Worm (Caenorhabditis elegans) whole organism, L4 larva: ENCODE results near the gene C17H11.1.

ENCODE experiments used
- F37D6.2 ChIP-seq: sonication (generic microtip); optimal IDR thresholded peaks from 2 replicates; lab custom pipeline; 2016; ENCODE audit warnings: mild to moderate bottlenecking, missing genetic modification characterization, missing compliant biosample characterization
- F49E8.2 ChIP-seq: sonication (generic microtip); optimal IDR thresholded peaks from 2 replicates; lab custom pipeline; 2016; ENCODE audit warnings: missing compliant biosample characterization, mild to moderate bottlenecking, missing genetic modification characterization, borderline replicate concordance
- R02D3.7 ChIP-seq: fragments of 150-350 bp; sonication (generic microtip); optimal IDR thresholded peaks from 3 replicates; lab custom pipeline; 2014; ENCODE audit warnings: missing biosample characterization, missing genetic modification characterization
- Y105C5A.15 ChIP-seq: fragments of 200-800 bp; sonication (Bioruptor generic); IDR thresholded peaks from 2 replicates; pipeline ENCODE4 v1.3.6; 2022; ENCODE audit warnings: missing genetic modification characterization, missing compliant biosample characterization
- Y5F2A.4 ChIP-seq: fragments of 200-800 bp; sonication (Bioruptor generic); optimal IDR thresholded peaks from 2 replicates; lab custom pipeline; 2018; ENCODE audit warnings: mild to moderate bottlenecking, missing genetic modification characterization, missing compliant biosample characterization
- ZK337.2 ChIP-seq: fragments of 200-800 bp; sonication (Bioruptor generic); IDR thresholded peaks from 2 replicates; pipeline ENCODE4 v1.3.6; 2022; ENCODE audit warnings: missing genetic modification reagents, missing genetic modification characterization, missing compliant biosample characterization
- attf-4 ChIP-seq: sonication (generic microtip); optimal IDR thresholded peaks from 3 replicates; lab custom pipeline; 2017; ENCODE audit warnings: missing biosample characterization, missing genetic modification characterization
- ceh-20 ChIP-seq: fragments of 200-800 bp; sonication (Bioruptor generic); IDR thresholded peaks from 2 replicates; pipeline ENCODE4 v1.3.6; 2022; ENCODE audit warnings: missing genetic modification reagents, missing genetic modification characterization, missing compliant biosample characterization
- ceh-32 ChIP-seq: sonication (generic microtip); optimal IDR thresholded peaks from 2 replicates; lab custom pipeline; 2016; ENCODE audit warnings: mild to moderate bottlenecking, missing genetic modification characterization, missing compliant biosample characterization; ENCODE audit not compliant: poor library complexity
- ceh-44 ChIP-seq: fragments of 200-800 bp; sonication (Bioruptor generic); IDR thresholded peaks from 2 replicates; pipeline ENCODE4 v1.3.6; 2022; ENCODE audit warnings: missing genetic modification reagents, missing genetic modification characterization, missing compliant biosample characterization
- ceh-82 ChIP-seq: sonication (generic microtip); optimal IDR thresholded peaks from 2 replicates; lab custom pipeline; 2017; ENCODE audit warnings: missing biosample characterization, missing genetic modification characterization
- cey-2 ChIP-seq: sonication (generic microtip); optimal IDR thresholded peaks from 3 replicates; lab custom pipeline; 2017; ENCODE audit warnings: missing genetic modification characterization, mild to moderate bottlenecking, missing compliant biosample characterization, antibody characterized with exemption, borderline replicate concordance; ENCODE audit not compliant: insufficient read depth
- daf-19 ChIP-seq: fragments of 200-800 bp; sonication (Bioruptor generic); conservative IDR thresholded peaks from 2 replicates; pipeline ENCODE4 v1.3.6; 2022; ENCODE audit warnings: missing genetic modification characterization, missing compliant biosample characterization
- daf-8 ChIP-seq: fragments of 200-800 bp; sonication (Bioruptor generic); IDR thresholded peaks from 2 replicates; pipeline ENCODE4 v1.3.6; 2022; ENCODE audit warnings: missing genetic modification characterization, missing compliant biosample characterization
- dmd-8 ChIP-seq: fragments of 200-800 bp; sonication (Bioruptor generic); IDR thresholded peaks from 2 replicates; pipeline ENCODE4 v1.3.6; 2022; ENCODE audit warnings: missing genetic modification characterization, missing compliant biosample characterization
- dpl-1 ChIP-seq: fragments of 150-350 bp; optimal IDR thresholded peaks from 2 replicates; lab custom pipeline; 2014; ENCODE audit warnings: missing biosample characterization, missing genetic modification reagents, missing genetic modification characterization
- dve-1 ChIP-seq: sonication (generic microtip); optimal IDR thresholded peaks from 2 replicates; lab custom pipeline; 2017; ENCODE audit warnings: antibody characterized with exemption, mild to moderate bottlenecking, missing genetic modification characterization, missing compliant biosample characterization; ENCODE audit not compliant: insufficient read depth
- egl-43 ChIP-seq: fragments of 200-800 bp; sonication (Bioruptor generic); IDR thresholded peaks from 2 replicates; pipeline ENCODE4 v1.3.6; 2022; ENCODE audit warnings: missing genetic modification reagents, missing genetic modification characterization, missing compliant biosample characterization
- fos-1 ChIP-seq: fragments of 150-350 bp; optimal IDR thresholded peaks from 2 replicates; lab custom pipeline; 2014; ENCODE audit warnings: missing biosample characterization, missing genetic modification characterization
- gei-8 ChIP-seq: fragments of 200-800 bp; sonication (Bioruptor generic); optimal IDR thresholded peaks from 2 replicates; lab custom pipeline; 2018; ENCODE audit warnings: mild to moderate bottlenecking, missing genetic modification characterization, missing compliant biosample characterization
- hlh-11 ChIP-seq: fragments of 200-800 bp; sonication (Bioruptor generic); optimal IDR thresholded peaks from 2 replicates; lab custom pipeline; 2018; ENCODE audit warnings: mild to moderate bottlenecking, missing genetic modification characterization, missing compliant biosample characterization
- hlh-30 ChIP-seq: sonication (generic microtip); optimal IDR thresholded peaks from 2 replicates; lab custom pipeline; 2017; ENCODE audit warnings: antibody characterized with exemption, mild to moderate bottlenecking, missing genetic modification characterization, missing compliant biosample characterization; ENCODE audit not compliant: insufficient read depth
- hmg-1.1 ChIP-seq: fragments of 200-800 bp; sonication (Bioruptor generic); IDR thresholded peaks from 2 replicates; pipeline ENCODE4 v1.3.6; 2022; ENCODE audit warnings: missing genetic modification reagents, missing genetic modification characterization, missing compliant biosample characterization
- jun-1 ChIP-seq: fragments of 150-350 bp; optimal IDR thresholded peaks from 2 replicates; lab custom pipeline; 2014; ENCODE audit warnings: missing biosample characterization, missing genetic modification reagents, missing genetic modification characterization
- lin-13 ChIP-seq: fragments of 150-350 bp; optimal IDR thresholded peaks from 2 replicates; lab custom pipeline; 2014; ENCODE audit warnings: missing biosample characterization, missing genetic modification reagents, missing genetic modification characterization
- lin-15B ChIP-seq: fragments of 150-350 bp; sonication (generic microtip); optimal IDR thresholded peaks from 3 replicates; lab custom pipeline; 2014; ENCODE audit warnings: missing biosample characterization, missing genetic modification characterization
- lin-38 ChIP-seq: fragments of 200-800 bp; sonication (Bioruptor generic); IDR thresholded peaks from 2 replicates; pipeline ENCODE4 v1.3.6; 2022; ENCODE audit warnings: missing genetic modification reagents, missing genetic modification characterization, missing compliant biosample characterization
- lir-3 ChIP-seq: sonication (generic microtip); optimal IDR thresholded peaks from 2 replicates; lab custom pipeline; 2016; ENCODE audit warnings: mild to moderate bottlenecking, missing genetic modification characterization, missing compliant biosample characterization
- madf-5 ChIP-seq, 2 experiments: fragments of 200-800 bp; sonication (Bioruptor generic); IDR thresholded peaks; 2 replicates each; pipeline ENCODE4 v1.3.6; 2022; ENCODE audit warnings: missing compliant biosample characterization in 2 of 2, missing genetic modification characterization in 2 of 2
- mdl-1 ChIP-seq, 2 experiments: fragments of 150-350 bp in 1 of 2; sonication (generic microtip) in 1 of 2; optimal IDR thresholded peaks; 2 replicates each; lab custom pipeline; 2014 to 2017; ENCODE audit warnings: missing biosample characterization in 2 of 2, missing genetic modification characterization in 2 of 2
- mep-1 ChIP-seq: fragments of 150-350 bp; sonication (generic microtip); optimal IDR thresholded peaks from 3 replicates; lab custom pipeline; 2014; ENCODE audit warnings: missing biosample characterization, missing genetic modification characterization
- mes-2 ChIP-seq: sonication (generic microtip); optimal IDR thresholded peaks from 2 replicates; lab custom pipeline; 2016; ENCODE audit warnings: missing genotype, mild to moderate bottlenecking, missing genetic modification characterization, missing compliant biosample characterization; ENCODE audit not compliant: poor library complexity, severe bottlenecking
- nhr-11 ChIP-seq: fragments of 150-350 bp; optimal IDR thresholded peaks from 2 replicates; lab custom pipeline; 2014; ENCODE audit warnings: missing biosample characterization, missing genetic modification characterization
- nhr-25 ChIP-seq: sonication (generic microtip); optimal IDR thresholded peaks from 2 replicates; lab custom pipeline; 2017; ENCODE audit warnings: missing genetic modification characterization, mild to moderate bottlenecking, missing compliant biosample characterization, antibody characterized with exemption, moderate library complexity, borderline replicate concordance; ENCODE audit not compliant: insufficient read depth
- nhr-28 ChIP-seq: fragments of 150-350 bp; optimal IDR thresholded peaks from 2 replicates; lab custom pipeline; 2014; ENCODE audit warnings: missing biosample characterization, missing genetic modification characterization
- nhr-42 ChIP-seq: fragments of 200-800 bp; sonication (Bioruptor generic); IDR thresholded peaks from 2 replicates; pipeline ENCODE4 v1.3.6; 2022; ENCODE audit warnings: missing genetic modification characterization, missing compliant biosample characterization
- nhr-48 ChIP-seq: sonication (generic microtip); optimal IDR thresholded peaks from 2 replicates; lab custom pipeline; 2016; ENCODE audit warnings: mild to moderate bottlenecking, missing genetic modification characterization, missing compliant biosample characterization
- nhr-77 ChIP-seq: fragments of 150-350 bp; optimal IDR thresholded peaks from 2 replicates; lab custom pipeline; 2014; ENCODE audit warnings: missing biosample characterization, missing genetic modification characterization
- rbr-2 ChIP-seq: sonication (generic microtip); optimal IDR thresholded peaks from 2 replicates; lab custom pipeline; 2016; ENCODE audit warnings: missing genotype, missing genetic modification characterization, missing compliant biosample characterization
- sdz-12 ChIP-seq: fragments of 200-800 bp; sonication (Bioruptor generic); optimal IDR thresholded peaks from 2 replicates; lab custom pipeline; 2018; ENCODE audit warnings: mild to moderate bottlenecking, missing genetic modification characterization, missing compliant biosample characterization
- snpc-1.2 ChIP-seq: fragments of 200-800 bp; sonication (Bioruptor generic); IDR thresholded peaks from 2 replicates; pipeline ENCODE4 v1.3.6; 2022; ENCODE audit warnings: missing genetic modification reagents, missing genetic modification characterization, missing compliant biosample characterization
- tag-97 ChIP-seq: fragments of 200-800 bp; sonication (Bioruptor generic); IDR thresholded peaks from 2 replicates; pipeline ENCODE4 v1.3.6; 2022; ENCODE audit warnings: missing genetic modification characterization, missing compliant biosample characterization
- unc-62 ChIP-seq, 3 experiments: fragments of 150-350 bp in 1 of 3; sonication (generic microtip); optimal IDR thresholded peaks in 2 of 3; peaks in 1 of 3; 1 replicate in 1 of 3; 2 replicates in 2 of 3; lab custom pipeline; 2014 to 2017; ENCODE audit warnings: missing biosample characterization in 3 of 3, missing genetic modification characterization in 3 of 3, missing genetic modification reagents in 3 of 3, missing genotype in 1 of 3
- vab-7 ChIP-seq: fragments of 200-800 bp; sonication (Bioruptor generic); IDR thresholded peaks from 2 replicates; pipeline ENCODE4 v1.3.6; 2022; ENCODE audit warnings: missing genetic modification reagents, missing genetic modification characterization, missing compliant biosample characterization
- zfp-2 ChIP-seq: sonication (generic microtip); optimal IDR thresholded peaks from 2 replicates; lab custom pipeline; 2016; ENCODE audit warnings: mild to moderate bottlenecking, missing genetic modification characterization, missing compliant biosample characterization
- zfp-3 ChIP-seq: fragments of 200-800 bp; sonication (Bioruptor generic); conservative IDR thresholded peaks from 2 replicates; pipeline ENCODE4 v1.3.6; 2022; ENCODE audit warnings: missing genetic modification reagents, missing genetic modification characterization, missing compliant biosample characterization
- zip-2 ChIP-seq: fragments of 150-350 bp; optimal IDR thresholded peaks from 2 replicates; lab custom pipeline; 2014; ENCODE audit warnings: missing biosample characterization, missing genetic modification characterization
- ztf-7 ChIP-seq: fragments of 150-350 bp; optimal IDR thresholded peaks from 2 replicates; lab custom pipeline; 2014; ENCODE audit warnings: missing biosample characterization, missing genetic modification characterization

The C17H11.1 gene

DNA sequence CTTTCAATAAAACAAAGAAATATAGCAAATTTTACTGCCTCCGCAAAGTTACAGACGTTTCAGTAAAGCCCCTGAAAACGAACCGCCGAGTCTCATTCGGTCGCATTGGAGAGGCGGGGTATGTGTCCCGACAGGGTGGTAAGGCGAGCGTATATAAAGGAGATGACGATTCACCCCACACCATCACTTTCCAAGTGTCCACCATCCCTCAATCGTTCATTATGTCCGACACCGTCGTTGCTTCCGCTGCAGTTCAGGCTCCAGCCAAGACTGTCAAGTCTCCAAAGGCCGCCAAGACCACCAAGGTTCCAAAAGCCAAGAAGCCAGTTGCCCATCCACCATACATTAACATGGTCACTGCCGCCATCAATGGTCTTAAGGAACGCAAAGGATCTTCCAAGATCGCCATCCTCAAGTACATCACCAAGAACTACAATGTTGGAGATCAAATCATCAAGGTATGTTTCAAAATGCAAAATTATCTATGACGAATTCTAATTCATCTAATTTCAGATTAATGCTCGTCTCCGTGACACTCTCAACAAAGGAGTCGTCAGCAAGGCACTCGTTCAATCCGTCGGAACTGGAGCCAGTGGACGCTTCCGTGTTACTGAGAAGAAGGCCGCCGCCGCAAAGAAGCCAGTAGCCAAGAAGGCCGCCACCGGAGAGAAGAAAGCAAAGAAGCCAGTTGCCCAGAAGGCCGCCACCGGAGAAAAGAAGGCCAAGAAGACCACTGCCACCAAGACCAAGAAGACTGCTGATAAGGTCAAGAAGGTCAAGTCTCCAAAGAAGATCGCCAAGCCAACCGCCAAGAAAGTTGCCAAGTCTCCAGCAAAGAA is 14.5 kb upstream of the C17H11.1 start, which contains the start of gene hil-3 (continued):
- TF ChIP-seq R02D3.7 (no peak), cey-2 (tag; lab: Kevin White, UChicago) (no peak), ceh-82 (no peak), nhr-77 (tag; lab: Kevin White, UChicago) (no peak)

DNA sequence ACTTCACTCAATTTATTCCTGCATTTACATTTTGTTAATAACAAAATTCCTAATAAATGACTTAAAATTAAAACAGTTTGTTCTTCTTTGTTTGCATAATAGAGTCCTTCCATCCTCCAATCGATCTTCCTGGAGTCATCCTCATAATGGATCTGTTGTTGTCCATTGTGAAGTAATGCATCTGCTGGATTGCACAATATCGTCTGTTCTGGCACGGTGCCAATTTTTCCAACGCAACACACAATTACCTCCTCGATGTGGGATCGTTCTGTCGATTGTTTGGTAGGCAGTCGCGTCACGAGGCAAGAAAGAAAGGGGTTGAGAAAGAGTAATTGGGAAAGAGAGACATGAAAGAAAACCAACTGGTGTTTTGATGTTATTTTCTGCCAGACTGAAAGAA is 13.7 kb upstream of the C17H11.1 start:
- TF ChIP-seq tag-97 (GFP tag; lab: Robert Waterston, UW) (no peak), Y5F2A.4 (GFP tag; lab: Kevin White, UChicago) (no peak), ceh-44 (GFP tag; lab: Robert Waterston, UW) (no peak), lin-15B (tag; lab: Kevin White, UChicago) (no peak), dve-1 (tag; lab: Kevin White, UChicago) (peak; percentile 57), fos-1 (tag; lab: Kevin White, UChicago) (no peak), nhr-48 (tag; lab: Kevin White, UChicago) (no peak), zfp-3 (no peak), lir-3 (tag; lab: Kevin White, UChicago) (no peak), unc-62 (GFP tag; optimal IDR thresholded peaks at IDR 0.05 in 1 of 2; lab: Kevin White, UChicago) (no peak), unc-62 (tag; optimal IDR thresholded peaks at IDR 0.05; lab: Kevin White, UChicago) (no peak), zfp-2 (tag; lab: Kevin White, UChicago) (no peak), nhr-11 (tag; lab: Kevin White, UChicago) (no peak), gei-8 (GFP tag; lab: Kevin White, UChicago) (no peak), vab-7 (GFP tag; lab: Robert Waterston, UW) (no peak), mes-2 (tag; lab: Kevin White, UChicago) (peak; percentile 51), F49E8.2 (tag; lab: Kevin White, UChicago) (no peak), Y105C5A.15 (GFP tag; lab: Robert Waterston, UW) (no peak), zip-2 (tag; lab: Kevin White, UChicago) (no peak), ceh-20 (GFP tag; lab: Robert Waterston, UW) (no peak), lin-38 (GFP tag; lab: Robert Waterston, UW) (no peak), dpl-1 (GFP tag; lab: Kevin White, UChicago) (no peak), attf-4 (tag; lab: Kevin White, UChicago) (no peak), nhr-42 (GFP tag; lab: Robert Waterston, UW) (no peak), lin-13 (GFP tag; lab: Kevin White, UChicago) (no peak), ZK337.2 (GFP tag; lab: Robert Waterston, UW) (no peak), mdl-1 (tag; optimal IDR thresholded peaks at IDR 0.05; lab: Kevin White, UChicago) (peak in 1 of 2 experiments; percentile 50), daf-8 (GFP tag; lab: Robert Waterston, UW) (no peak), egl-43 (no peak), mep-1 (tag; lab: Kevin White, UChicago) (peak; percentile 55), ztf-7 (tag; lab: Kevin White, UChicago) (no peak), snpc-1.2 (GFP tag; lab: Robert Waterston, UW) (no peak), sdz-12 (GFP tag; lab: Kevin White, UChicago) (no peak), hlh-11 (tag; lab: Kevin White, UChicago) (peak; percentile 1), jun-1 (no peak), F37D6.2 (tag; lab: Kevin White, UChicago) (no peak), madf-5 (GFP tag; IDR thresholded peaks at IDR 0.05; lab: Robert Waterston, UW) (no peak), rbr-2 (peak; percentile 29), nhr-25 (no peak), hlh-30 (tag; lab: Kevin White, UChicago) (peak; percentile 27), hmg-1.1 (no peak), ceh-32 (tag; lab: Kevin White, UChicago) (no peak), daf-19 (GFP tag; lab: Robert Waterston, UW) (no peak), nhr-28 (tag; lab: Kevin White, UChicago) (no peak), dmd-8 (GFP tag; lab: Robert Waterston, UW) (no peak)
